Worm (Caenorhabditis elegans) whole organism, early embryonic: ENCODE results near the gene srj-25.

Experiments
- B0310.2 ChIP-seq: sonication (generic microtip); optimal IDR thresholded peaks from 2 replicates; lab custom pipeline; 2016; ENCODE audit warnings: mild to moderate bottlenecking, missing genetic modification characterization, missing compliant biosample characterization
- F13C5.2 ChIP-seq: sonication (generic microtip); optimal IDR thresholded peaks from 2 replicates; lab custom pipeline; 2017; ENCODE audit warnings: mild to moderate bottlenecking, missing genetic modification characterization, inconsistent platforms, missing compliant biosample characterization
- ama-1 ChIP-seq: fragments of 150-350 bp; optimal IDR thresholded peaks from 2 replicates; lab custom pipeline; 2014
- ceh-13 ChIP-seq: fragments of 200-800 bp; sonication (Bioruptor generic); optimal IDR thresholded peaks from 2 replicates; lab custom pipeline; 2018; ENCODE audit warnings: mild to moderate bottlenecking, missing genetic modification characterization, missing compliant biosample characterization
- hnd-1 ChIP-seq: sonication (generic microtip); optimal IDR thresholded peaks from 2 replicates; lab custom pipeline; 2016; ENCODE audit warnings: missing genetic modification characterization, missing compliant biosample characterization
- pes-1 ChIP-seq: fragments of 200-800 bp; sonication (Bioruptor generic); IDR thresholded peaks from 2 replicates; pipeline ENCODE4 v1.3.6; 2022; ENCODE audit warnings: missing genetic modification reagents, missing genetic modification characterization, missing compliant biosample characterization

DNA sequence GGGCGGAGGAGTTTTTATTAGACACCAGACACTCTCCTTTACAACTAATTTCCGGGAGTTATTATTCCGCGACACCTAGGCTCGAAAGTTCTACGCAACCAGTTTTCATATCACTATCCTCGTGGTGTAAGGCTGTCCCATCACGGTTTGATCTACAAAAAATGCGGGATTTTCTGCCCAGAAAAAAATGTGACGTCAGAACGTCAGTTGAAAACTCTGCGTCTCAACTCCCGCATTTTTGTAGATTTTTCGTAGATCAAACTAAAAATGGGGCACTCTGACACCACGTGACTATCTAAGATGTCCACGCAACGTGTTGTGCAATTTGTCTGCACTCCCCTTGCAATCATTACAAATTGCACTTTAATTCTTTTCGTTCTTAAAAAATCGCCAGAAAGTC is 28.7 kb upstream of the srj-25 start, which contains the start of gene str-238:
- no peak for TF ChIP-seq ceh-13
- TF ChIP-seq ama-1 (lab: Kevin White, UChicago) = no peak
- TF ChIP-seq hnd-1 (tag; lab: Kevin White, UChicago) = no peak
- no peak for TF ChIP-seq F13C5.2
- TF ChIP-seq B0310.2 (tag; lab: Kevin White, UChicago) = no peak
- TF ChIP-seq pes-1 = no peak
